Fruit fly (Drosophila melanogaster): ENCODE data around the gene D.

The D gene

DNA sequence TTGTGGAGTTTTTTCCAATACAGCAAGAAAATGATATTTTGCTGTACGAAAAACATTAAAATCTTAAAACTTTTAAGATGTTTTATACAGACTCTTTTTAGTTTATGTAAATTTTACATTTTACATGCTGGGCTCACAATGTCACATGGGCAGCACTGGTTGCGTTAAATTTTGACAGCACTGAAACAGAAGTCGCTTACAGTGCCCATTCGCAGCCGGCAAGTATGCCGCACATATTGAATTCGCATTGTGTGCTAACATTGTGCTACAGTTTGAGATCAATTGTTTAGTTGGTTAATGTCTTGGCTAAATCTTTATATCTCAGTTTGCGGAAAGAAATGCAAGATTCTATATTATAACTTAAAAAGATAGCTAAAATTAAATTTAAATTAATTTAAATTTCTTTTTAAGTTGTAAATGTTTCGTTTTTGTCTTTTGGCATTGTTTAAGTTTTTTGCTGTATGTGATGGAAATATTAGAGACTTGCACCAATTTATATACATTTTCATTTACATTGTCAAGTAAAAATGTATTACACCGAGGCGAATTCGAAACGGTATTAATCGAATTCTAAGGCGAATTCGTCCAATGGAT lies 34.0 kb upstream of the D start:
- no peak for TF ChIP-seq CG11617 (GFP tag; optimal IDR thresholded peaks at IDR 0.05)
- no peak for TF ChIP-seq toe (GFP tag; optimal IDR thresholded peaks at IDR 0.05)
- TF ChIP-seq CG7101 (tag; optimal IDR thresholded peaks at IDR 0.05): no peak
- TF ChIP-seq kay (GFP tag; ENCODE audit: borderline replicate concordance): no peak
- no peak for TF ChIP-seq CG33017 (tag; optimal IDR thresholded peaks at IDR 0.05)
- TF ChIP-seq CG12768 (GFP tag; optimal IDR thresholded peaks at IDR 0.05): no peak
- no peak for TF ChIP-seq CG1620 (GFP tag; optimal IDR thresholded peaks at IDR 0.05)
- no peak for TF ChIP-seq Clk (GFP tag; optimal IDR thresholded peaks at IDR 0.05)
- TF ChIP-seq Crg-1 (GFP tag; optimal IDR thresholded peaks at IDR 0.05): no peak
- no peak for TF ChIP-seq cnc (optimal IDR thresholded peaks at IDR 0.05)
- no peak for TF ChIP-seq tj (GFP tag; optimal IDR thresholded peaks at IDR 0.05)
- TF ChIP-seq cic (GFP tag; optimal IDR thresholded peaks at IDR 0.05): no peak
- TF ChIP-seq CG7045 (GFP tag; optimal IDR thresholded peaks at IDR 0.05): no peak
- TF ChIP-seq Hr96 (GFP tag; optimal IDR thresholded peaks at IDR 0.05): no peak
- no peak for TF ChIP-seq bab1 (GFP tag; optimal IDR thresholded peaks at IDR 0.05)
- no peak for TF ChIP-seq ovo (GFP tag; optimal IDR thresholded peaks at IDR 0.05)
- no peak for TF ChIP-seq CG5204 (GFP tag; optimal IDR thresholded peaks at IDR 0.05)
- TF ChIP-seq Mnt (GFP tag; optimal IDR thresholded peaks at IDR 0.05): no peak
- TF ChIP-seq CG14711 (tag; optimal IDR thresholded peaks at IDR 0.05): no peak
- no peak for TF ChIP-seq pad (GFP tag; optimal IDR thresholded peaks at IDR 0.05)

DNA sequence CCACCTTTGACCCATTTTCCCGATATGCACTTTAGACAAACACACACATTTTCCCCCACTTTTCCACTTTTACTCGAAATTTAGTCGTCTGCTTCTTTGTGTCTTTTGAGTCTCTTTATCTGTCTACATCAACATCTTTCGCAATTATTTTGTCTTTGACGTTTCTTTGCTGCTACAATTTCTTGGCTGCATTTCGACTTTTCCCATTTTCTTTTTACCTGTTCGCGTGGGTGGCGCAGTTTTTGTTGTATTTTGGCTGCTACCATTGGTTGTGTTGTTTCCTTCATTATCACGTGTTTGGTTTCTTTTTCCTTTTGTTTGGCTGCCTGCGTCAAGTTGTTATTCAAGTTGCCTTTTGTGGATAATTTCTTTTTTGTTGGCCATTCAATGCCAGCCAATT lies 33.2 kb upstream of the D start:
- TF ChIP-seq CG7045 (GFP tag; optimal IDR thresholded peaks at IDR 0.05): no peak
- no peak for TF ChIP-seq Clk (GFP tag; optimal IDR thresholded peaks at IDR 0.05)
- TF ChIP-seq CG12768 (GFP tag; optimal IDR thresholded peaks at IDR 0.05): no peak
- TF ChIP-seq CG14711 (tag; optimal IDR thresholded peaks at IDR 0.05): no peak
- TF ChIP-seq CG7101 (tag; optimal IDR thresholded peaks at IDR 0.05): no peak
- TF ChIP-seq pad (GFP tag; optimal IDR thresholded peaks at IDR 0.05): no peak
- TF ChIP-seq bab1 (GFP tag; optimal IDR thresholded peaks at IDR 0.05): no peak
- TF ChIP-seq kay (GFP tag; ENCODE audit: borderline replicate concordance): no peak
- no peak for TF ChIP-seq toe (GFP tag; optimal IDR thresholded peaks at IDR 0.05)
- no peak for TF ChIP-seq CG5204 (GFP tag; optimal IDR thresholded peaks at IDR 0.05)
- no peak for TF ChIP-seq cnc (optimal IDR thresholded peaks at IDR 0.05)
- no peak for TF ChIP-seq Crg-1 (GFP tag; optimal IDR thresholded peaks at IDR 0.05)
- no peak for TF ChIP-seq CG1620 (GFP tag; optimal IDR thresholded peaks at IDR 0.05)
- no peak for TF ChIP-seq Hr96 (GFP tag; optimal IDR thresholded peaks at IDR 0.05)

DNA sequence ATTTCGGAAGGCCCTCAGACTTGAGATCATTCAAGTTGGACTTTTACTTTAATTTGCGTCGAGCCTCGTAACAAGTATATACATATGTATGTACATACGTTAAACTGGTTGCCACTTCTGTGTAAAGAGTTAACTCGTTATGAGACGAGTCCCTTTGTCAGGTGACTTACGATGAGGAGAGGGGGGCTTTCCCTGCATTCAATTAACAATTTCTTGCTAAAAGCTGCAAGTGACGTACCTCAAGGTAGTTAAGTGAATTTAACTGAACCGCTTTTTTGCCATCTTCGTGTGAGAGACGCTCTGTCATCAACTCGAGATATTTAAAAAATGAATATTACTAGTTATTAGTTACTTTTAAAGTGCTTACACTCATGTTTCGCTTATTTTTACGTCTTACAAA lies 30.6 kb upstream of the D start:
- TF ChIP-seq Crg-1 (GFP tag; optimal IDR thresholded peaks at IDR 0.05) (no peak), ovo (GFP tag; optimal IDR thresholded peaks at IDR 0.05) (no peak), pad (GFP tag; optimal IDR thresholded peaks at IDR 0.05) (no peak), toe (GFP tag; optimal IDR thresholded peaks at IDR 0.05) (no peak), Clk (GFP tag; optimal IDR thresholded peaks at IDR 0.05) (no peak), Mnt (GFP tag; optimal IDR thresholded peaks at IDR 0.05) (no peak), CG7045 (GFP tag; optimal IDR thresholded peaks at IDR 0.05) (no peak), CG1620 (GFP tag; optimal IDR thresholded peaks at IDR 0.05) (no peak), CG5204 (GFP tag; optimal IDR thresholded peaks at IDR 0.05) (no peak), CG14711 (tag; optimal IDR thresholded peaks at IDR 0.05) (no peak), kay (GFP tag; ENCODE audit: borderline replicate concordance) (no peak), cnc (optimal IDR thresholded peaks at IDR 0.05) (no peak), tj (GFP tag; optimal IDR thresholded peaks at IDR 0.05) (no peak)

dm6 chr3L:14207361-14207760 lies 28.9 kb upstream of the D start:
- no peak for TF ChIP-seq CG33017 (tag; optimal IDR thresholded peaks at IDR 0.05)
- no peak for TF ChIP-seq CG7045 (GFP tag; optimal IDR thresholded peaks at IDR 0.05)

dm6 chr3L:14204659-14205568 lies 26.5 kb upstream of the D start:
- TF ChIP-seq CG5204 (GFP tag; optimal IDR thresholded peaks at IDR 0.05): peak; percentile 18
- no peak for TF ChIP-seq tj (GFP tag; optimal IDR thresholded peaks at IDR 0.05)

DNA sequence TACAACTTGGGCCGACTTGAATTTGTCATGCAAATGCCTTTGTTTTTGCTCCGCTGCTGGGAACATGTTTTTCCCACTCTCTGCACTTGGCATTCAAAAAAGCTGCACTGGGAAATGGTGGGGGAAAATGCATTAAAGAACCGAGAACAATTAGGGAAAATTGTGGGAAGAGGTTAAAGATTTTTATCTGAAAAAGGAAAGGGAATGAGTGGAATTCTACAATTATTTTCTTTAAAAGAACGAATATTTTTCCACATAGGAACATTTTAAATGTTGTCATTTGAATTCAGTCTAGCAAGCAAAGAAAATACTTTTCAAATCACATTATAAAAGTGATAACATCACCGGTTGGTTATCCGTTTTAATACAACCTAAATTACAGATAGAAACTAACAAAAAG lies 24.6 kb upstream of the D start, which contains the start of gene saturn:
TSS of gene saturn (plus strand) at position 301 of the 400 bp plus-strand sequence.
- TF ChIP-seq ovo (GFP tag; optimal IDR thresholded peaks at IDR 0.05) (no peak), tj (GFP tag; optimal IDR thresholded peaks at IDR 0.05) (no peak), CG1620 (GFP tag; optimal IDR thresholded peaks at IDR 0.05) (no peak), CG7045 (GFP tag; optimal IDR thresholded peaks at IDR 0.05) (no peak), Hr96 (GFP tag; optimal IDR thresholded peaks at IDR 0.05) (no peak), toe (GFP tag; optimal IDR thresholded peaks at IDR 0.05) (no peak), CG14711 (tag; optimal IDR thresholded peaks at IDR 0.05) (no peak), cic (GFP tag; optimal IDR thresholded peaks at IDR 0.05) (no peak), pad (GFP tag; optimal IDR thresholded peaks at IDR 0.05) (no peak)

DNA sequence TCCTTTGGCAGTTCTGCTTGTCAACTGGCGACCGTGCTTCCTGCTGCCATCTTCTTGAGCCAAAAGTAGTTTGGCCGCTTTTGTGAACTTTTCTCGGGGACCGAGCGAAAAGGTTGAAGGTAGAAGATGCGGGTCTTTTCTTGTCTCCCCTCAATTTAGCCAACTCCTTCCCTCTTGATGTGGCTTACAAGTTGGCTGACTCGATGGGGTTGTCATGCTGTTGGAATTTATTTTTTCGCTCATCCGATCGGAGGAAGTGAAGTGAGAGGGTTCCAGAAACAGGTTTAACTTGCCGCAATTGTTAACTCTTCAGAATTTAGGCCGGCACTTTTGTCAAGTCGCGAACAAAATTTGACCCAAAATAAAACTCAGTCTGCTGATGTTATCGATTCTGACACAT lies 23.9 kb upstream of the D start:
- no peak for TF ChIP-seq bab1 (GFP tag; optimal IDR thresholded peaks at IDR 0.05)
- no peak for TF ChIP-seq kay (GFP tag; ENCODE audit: borderline replicate concordance)
- TF ChIP-seq CG11617 (GFP tag; optimal IDR thresholded peaks at IDR 0.05): no peak
- no peak for TF ChIP-seq CG14711 (tag; optimal IDR thresholded peaks at IDR 0.05)
- no peak for TF ChIP-seq toe (GFP tag; optimal IDR thresholded peaks at IDR 0.05)
- no peak for TF ChIP-seq tj (GFP tag; optimal IDR thresholded peaks at IDR 0.05)
- no peak for TF ChIP-seq Hr96 (GFP tag; optimal IDR thresholded peaks at IDR 0.05)
- TF ChIP-seq CG5204 (GFP tag; optimal IDR thresholded peaks at IDR 0.05): no peak
- no peak for TF ChIP-seq CG7045 (GFP tag; optimal IDR thresholded peaks at IDR 0.05)
- no peak for TF ChIP-seq CG33017 (tag; optimal IDR thresholded peaks at IDR 0.05)

Data from whole organism, adult.